Worm (Caenorhabditis elegans): Measurements from ENCODE around the gene R155.5.

ce11 chrIII:1932018-1932417 is 38.3 kb downstream of the R155.5 start:
- no peak for TF ChIP-seq nhr-6 (tag; optimal IDR thresholded peaks at IDR 0.05)
- no peak for TF ChIP-seq unc-39 (tag; optimal IDR thresholded peaks at IDR 0.05)
- TF ChIP-seq nhr-12 (tag; optimal IDR thresholded peaks at IDR 0.05): no peak
- TF ChIP-seq skn-1 (tag; optimal IDR thresholded peaks at IDR 0.05): no peak
- TF ChIP-seq fos-1 (tag; optimal IDR thresholded peaks at IDR 0.05): no peak
- no peak for TF ChIP-seq ztf-1 (GFP tag; conservative IDR thresholded peaks at IDR 0.05)
- TF ChIP-seq nhr-25 (tag; optimal IDR thresholded peaks at IDR 0.05): no peak
- no peak for TF ChIP-seq nhr-23 (tag; optimal IDR thresholded peaks at IDR 0.05)
- TF ChIP-seq snpc-4 (tag; optimal IDR thresholded peaks at IDR 0.05): no peak
- TF ChIP-seq nhr-10 (tag; optimal IDR thresholded peaks at IDR 0.05): no peak
- TF ChIP-seq ceh-16 (tag; optimal IDR thresholded peaks at IDR 0.05): no peak
- no peak for TF ChIP-seq mab-5 (tag; optimal IDR thresholded peaks at IDR 0.05)

All from whole organism, L2 larva.